Fruit fly (Drosophila melanogaster) whole organism, embryonic: ENCODE data around the gene Gs1l.

ENCODE experiments used
- Atf3 ChIP-seq: fragments of 200-800 bp; sonication (Bioruptor generic); optimal IDR thresholded peaks from 3 replicates; lab custom pipeline; 2016; ENCODE audit warnings: missing biosample characterization, missing genetic modification characterization
- CG10431 ChIP-seq: fragments of 200-800 bp; sonication (Bioruptor generic); optimal IDR thresholded peaks from 3 replicates; lab custom pipeline; 2018; ENCODE audit warnings: missing biosample characterization, mild to moderate bottlenecking, missing genetic modification characterization
- CG11560 ChIP-seq: fragments of 200-800 bp; sonication (Bioruptor generic); IDR thresholded peaks from 3 replicates; pipeline ENCODE4 v1.3.6; 2022; ENCODE audit warnings: missing biosample characterization, missing genetic modification characterization
- CG12104 ChIP-seq: fragments of 200-800 bp; sonication (Bioruptor generic); optimal IDR thresholded peaks from 3 replicates; lab custom pipeline; 2016; ENCODE audit warnings: missing biosample characterization, missing genetic modification characterization
- CG14965 ChIP-seq: fragments of 200-800 bp; sonication (Bioruptor generic); optimal IDR thresholded peaks from 2 replicates; lab custom pipeline; 2016; ENCODE audit warnings: missing biosample characterization, missing genetic modification characterization, borderline replicate concordance
- CG15269 ChIP-seq: fragments of 200-800 bp; sonication (Bioruptor generic); optimal IDR thresholded peaks from 2 replicates; lab custom pipeline; 2018; ENCODE audit warnings: missing biosample characterization, mild to moderate bottlenecking, missing genetic modification characterization, moderate library complexity
- CG1647 ChIP-seq: fragments of 200-800 bp; sonication (Bioruptor generic); optimal IDR thresholded peaks from 3 replicates; lab custom pipeline; 2016; ENCODE audit warnings: missing biosample characterization, missing genetic modification characterization
- CG17802 ChIP-seq: fragments of 200-800 bp; sonication (Bioruptor generic); optimal IDR thresholded peaks from 2 replicates; lab custom pipeline; 2018; ENCODE audit warnings: missing biosample characterization, mild to moderate bottlenecking, missing genetic modification characterization, moderate library complexity
- CG17912 ChIP-seq: fragments of 200-800 bp; sonication (Bioruptor generic); optimal IDR thresholded peaks from 2 replicates; lab custom pipeline; 2018; ENCODE audit warnings: missing biosample characterization, mild to moderate bottlenecking, missing genetic modification characterization
- CG2120 ChIP-seq: fragments of 200-800 bp; sonication (Bioruptor generic); optimal IDR thresholded peaks from 3 replicates; lab custom pipeline; 2016; ENCODE audit warnings: missing biosample characterization, missing genetic modification characterization
- CG2889 ChIP-seq: fragments of 200-800 bp; sonication (Bioruptor generic); IDR thresholded peaks from 3 replicates; pipeline ENCODE4 v1.3.6; 2022; ENCODE audit warnings: missing biosample characterization, missing genetic modification characterization
- CG31388 ChIP-seq: fragments of 200-800 bp; sonication (Bioruptor generic); optimal IDR thresholded peaks from 2 replicates; lab custom pipeline; 2016; ENCODE audit warnings: missing biosample characterization, missing genetic modification characterization
- CG4328 ChIP-seq: fragments of 200-800 bp; sonication (Bioruptor generic); optimal IDR thresholded peaks from 3 replicates; lab custom pipeline; 2017; ENCODE audit warnings: missing biosample characterization, missing genetic modification reagents, missing genetic modification characterization
- CG4854 ChIP-seq: fragments of 200-800 bp; sonication (Bioruptor generic); optimal IDR thresholded peaks from 2 replicates; lab custom pipeline; 2016; ENCODE audit warnings: missing biosample characterization, missing genetic modification characterization, inconsistent platforms
- CG6854 ChIP-seq: fragments of 200-800 bp; sonication (Bioruptor generic); optimal IDR thresholded peaks from 3 replicates; lab custom pipeline; 2017; ENCODE audit warnings: missing biosample characterization, mild to moderate bottlenecking, missing genetic modification characterization
- CG8290 ChIP-seq, 3 experiments: fragments of 200-800 bp; sonication (Bioruptor generic); optimal IDR thresholded peaks; 2 replicates each; lab custom pipeline; 2016 to 2019; ENCODE audit warnings: missing biosample characterization in 3 of 3, missing genetic modification characterization in 3 of 3, mild to moderate bottlenecking in 2 of 3, moderate library complexity in 1 of 3
- CG8765 ChIP-seq: fragments of 200-800 bp; sonication (Bioruptor generic); IDR thresholded peaks from 2 replicates; pipeline ENCODE4 v1.3.6; 2022; ENCODE audit warnings: missing biosample characterization, missing genetic modification characterization
- CG9437 ChIP-seq: fragments of 200-800 bp; sonication (Bioruptor generic); optimal IDR thresholded peaks from 2 replicates; lab custom pipeline; 2018; ENCODE audit warnings: missing biosample characterization, mild to moderate bottlenecking, missing genetic modification characterization
- D ChIP-seq, 2 experiments: fragments of 200-800 bp in 1 of 2; fragments of >200 bp in 1 of 2; sonication (Bioruptor generic) in 1 of 2; optimal IDR thresholded peaks; 2 replicates in 1 of 2; 3 replicates in 1 of 2; lab custom pipeline; 2017; ENCODE audit warnings: mild to moderate bottlenecking in 1 of 2, missing biosample characterization in 1 of 2, missing genetic modification characterization in 1 of 2, missing genetic modification reagents in 1 of 2
- Dll ChIP-seq: fragments of 200-800 bp; sonication (Bioruptor generic); IDR thresholded peaks from 4 replicates; pipeline ENCODE4 v1.3.6; 2022; ENCODE audit warnings: missing biosample characterization, missing genetic modification characterization; ENCODE audit not compliant: partially characterized antibody
- Doc3 ChIP-seq: fragments of 200-800 bp; sonication (Bioruptor generic); IDR thresholded peaks from 3 replicates; pipeline ENCODE4 v1.3.6; 2022; ENCODE audit warnings: missing biosample characterization, missing genetic modification characterization; ENCODE audit not compliant: partially characterized antibody
- H15 ChIP-seq: fragments of 200-800 bp; sonication (Bioruptor generic); IDR thresholded peaks from 3 replicates; pipeline ENCODE4 v1.3.6; 2022; ENCODE audit warnings: missing biosample characterization, missing genetic modification characterization
- Hr39 ChIP-seq: fragments of >200 bp; optimal IDR thresholded peaks from 2 replicates; lab custom pipeline; 2017
- MESR4 ChIP-seq: fragments of 200-800 bp; sonication (Bioruptor generic); optimal IDR thresholded peaks from 2 replicates; lab custom pipeline; 2018; ENCODE audit warnings: missing biosample characterization, mild to moderate bottlenecking, missing genetic modification characterization, moderate library complexity
- Mad ChIP-seq: fragments of 200-800 bp; sonication (Bioruptor generic); optimal IDR thresholded peaks from 2 replicates; lab custom pipeline; 2016; ENCODE audit warnings: missing biosample characterization, missing genetic modification characterization
- Max ChIP-seq: fragments of 200-800 bp; sonication (Bioruptor generic); optimal IDR thresholded peaks from 2 replicates; lab custom pipeline; 2016; ENCODE audit warnings: missing biosample characterization, mild to moderate bottlenecking, missing genetic modification characterization
- Oaz ChIP-seq: fragments of 200-800 bp; sonication (Bioruptor generic); IDR thresholded peaks from 2 replicates; pipeline ENCODE4 v1.3.6; 2022; ENCODE audit warnings: missing biosample characterization, missing genetic modification characterization
- Sry-δ ChIP-seq: fragments of 200-800 bp; sonication (Bioruptor generic); optimal IDR thresholded peaks from 2 replicates; lab custom pipeline; 2016; ENCODE audit warnings: missing biosample characterization, missing genetic modification characterization
- bab2 ChIP-seq: fragments of 200-800 bp; sonication (Bioruptor generic); optimal IDR thresholded peaks from 2 replicates; lab custom pipeline; 2016; ENCODE audit warnings: missing biosample characterization, missing genetic modification characterization
- cato ChIP-seq: fragments of 200-800 bp; sonication (Bioruptor generic); optimal IDR thresholded peaks from 2 replicates; lab custom pipeline; 2016; ENCODE audit warnings: missing biosample characterization, missing genetic modification characterization, borderline replicate concordance
- crol ChIP-seq: fragments of 200-800 bp; sonication (Bioruptor generic); IDR thresholded peaks from 2 replicates; pipeline ENCODE4 v1.3.6; 2022; ENCODE audit warnings: missing biosample characterization, missing genetic modification characterization
- dmrt11E ChIP-seq: fragments of 200-800 bp; sonication (Bioruptor generic); optimal IDR thresholded peaks from 3 replicates; lab custom pipeline; 2018; ENCODE audit warnings: missing biosample characterization, mild to moderate bottlenecking, missing genetic modification characterization, moderate library complexity
- en ChIP-seq: fragments of 200-800 bp; sonication (Bioruptor generic); optimal IDR thresholded peaks from 2 replicates; lab custom pipeline; 2016; ENCODE audit warnings: missing biosample characterization, missing genetic modification characterization
- grau ChIP-seq: fragments of 200-800 bp; optimal IDR thresholded peaks from 3 replicates; lab custom pipeline; 2019; ENCODE audit warnings: missing biosample characterization, mild to moderate bottlenecking, missing genetic modification characterization, moderate library complexity
- insv ChIP-seq, 2 experiments: fragments of 200-800 bp; sonication (Bioruptor generic); optimal IDR thresholded peaks; 3 replicates each; lab custom pipeline; 2016 to 2018; ENCODE audit warnings: missing biosample characterization in 2 of 2, missing genetic modification characterization in 2 of 2
- ken ChIP-seq: fragments of 200-800 bp; sonication (Bioruptor generic); IDR thresholded peaks from 3 replicates; pipeline ENCODE4 v1.3.6; 2022; ENCODE audit warnings: missing biosample characterization, missing genetic modification characterization
- kni ChIP-seq: fragments of 200-800 bp; sonication (Bioruptor generic); optimal IDR thresholded peaks from 3 replicates; lab custom pipeline; 2017; ENCODE audit warnings: mild to moderate bottlenecking, missing biosample characterization, missing genetic modification reagents, missing genetic modification characterization
- lab ChIP-seq: fragments of 200-800 bp; sonication (Bioruptor generic); optimal IDR thresholded peaks from 3 replicates; lab custom pipeline; 2017; ENCODE audit warnings: missing biosample characterization, missing genetic modification characterization, mild to moderate bottlenecking, moderate library complexity, missing genetic modification reagents
- pros ChIP-seq: fragments of 200-800 bp; sonication (Bioruptor generic); optimal IDR thresholded peaks from 3 replicates; lab custom pipeline; 2019; ENCODE audit warnings: missing biosample characterization, mild to moderate bottlenecking, missing genetic modification characterization, moderate library complexity
- shn ChIP-seq: fragments of 200-800 bp; sonication (Bioruptor generic); optimal IDR thresholded peaks from 3 replicates; lab custom pipeline; 2016; ENCODE audit warnings: missing biosample characterization, missing genetic modification characterization
- so ChIP-seq: fragments of 200-800 bp; sonication (Bioruptor generic); IDR thresholded peaks from 3 replicates; pipeline ENCODE4 v1.3.6; 2022; ENCODE audit warnings: missing biosample characterization, missing genetic modification characterization
- sug ChIP-seq: fragments of 200-800 bp; optimal IDR thresholded peaks from 2 replicates; lab custom pipeline; 2019; ENCODE audit warnings: missing biosample characterization, mild to moderate bottlenecking, missing genetic modification characterization, moderate library complexity
- tup ChIP-seq: fragments of 200-800 bp; sonication (Bioruptor generic); optimal IDR thresholded peaks from 2 replicates; lab custom pipeline; 2016; ENCODE audit warnings: missing biosample characterization, mild to moderate bottlenecking, missing genetic modification characterization, moderate library complexity
- twi ChIP-seq: fragments of 200-800 bp; optimal IDR thresholded peaks from 2 replicates; lab custom pipeline; 2019; ENCODE audit warnings: missing biosample characterization, mild to moderate bottlenecking, missing genetic modification characterization, moderate library complexity
- unpg ChIP-seq: fragments of 200-800 bp; sonication (Bioruptor generic); optimal IDR thresholded peaks from 3 replicates; lab custom pipeline; 2018; ENCODE audit warnings: missing biosample characterization, mild to moderate bottlenecking, missing genetic modification characterization, moderate library complexity
- zf30C ChIP-seq: fragments of 200-800 bp; sonication (Bioruptor generic); optimal IDR thresholded peaks from 3 replicates; lab custom pipeline; 2018; ENCODE audit warnings: missing biosample characterization, mild to moderate bottlenecking, missing genetic modification characterization

The Gs1l gene

DNA sequence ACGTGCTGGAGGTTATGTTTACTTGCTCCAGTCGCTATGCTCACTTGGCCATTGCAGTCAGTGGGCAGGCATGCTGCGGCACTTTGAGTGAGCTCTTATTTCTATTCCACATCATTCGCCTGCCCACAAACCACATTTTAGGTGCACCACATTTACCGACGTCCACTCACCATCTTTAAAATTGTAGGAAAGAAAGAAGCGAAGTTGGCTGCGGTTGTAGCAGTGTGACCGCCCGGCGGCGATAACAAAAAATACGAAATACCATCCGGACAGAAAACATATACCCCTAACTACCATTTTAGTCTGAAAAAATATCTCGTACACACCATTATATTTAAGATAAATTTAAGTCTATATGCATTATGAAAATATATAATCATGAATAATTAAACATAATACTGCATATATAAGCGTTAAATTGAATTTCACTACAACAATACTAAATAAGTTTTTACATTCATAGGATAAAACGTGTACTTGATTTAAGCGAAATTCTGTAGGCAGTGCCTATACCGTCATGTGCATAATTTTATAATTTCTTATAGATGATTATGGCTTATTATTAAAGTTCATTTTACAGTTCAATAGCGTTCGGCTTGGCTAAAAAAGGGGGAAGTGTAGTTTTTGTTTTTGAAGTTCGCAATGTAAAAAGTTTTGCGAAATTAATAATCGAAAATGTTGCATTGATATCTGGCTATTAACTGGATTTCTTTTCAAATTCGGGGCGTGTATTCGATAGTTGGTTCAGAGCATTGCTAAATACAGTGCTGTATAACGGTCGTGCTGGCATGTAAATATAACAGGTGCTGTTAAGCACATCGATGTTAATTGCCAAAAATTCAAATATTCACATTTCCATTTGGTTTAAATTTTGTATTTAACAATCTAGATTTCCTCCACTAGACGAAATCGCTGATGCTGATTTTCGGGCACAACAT is 1.8 kb upstream of the Gs1l start, which contains the start of gene RpL27A (continued):
- peak; percentile 64; the same call in 2 of the 3 replicates for TF ChIP-seq so
- 0 out of 3 replicates have a peak, but pooled peaks have one; percentile 52 for TF ChIP-seq CG2889
- TF ChIP-seq grau, result peak; percentile 73
- TF ChIP-seq sug (tag; lab: Kevin White, UChicago), result peak; percentile 76
- peak; percentile 51 for TF ChIP-seq Atf3 (GFP tag; lab: Kevin White, UChicago)
- TF ChIP-seq lab, result peak; percentile 93
- TF ChIP-seq en (GFP tag; lab: Kevin White, UChicago), result peak; percentile 42
- peak; percentile 61 for TF ChIP-seq CG4854 (GFP tag; lab: Kevin White, UChicago)
- no peak for TF ChIP-seq CG14965 (GFP tag; lab: Kevin White, UChicago)
- TF ChIP-seq CG6854 (GFP tag; lab: Kevin White, UChicago), result peak; percentile 75
- peak; percentile 53 for TF ChIP-seq zf30C (GFP tag; lab: Kevin White, UChicago)
- TF ChIP-seq crol (GFP tag; lab: Robert Waterston, UW), result peak; percentile 48; the same call in 1 of the 2 replicates
- TF ChIP-seq Max, result peak; percentile 75
- TF ChIP-seq MESR4, result peak; percentile 100
- peak; percentile 64 for TF ChIP-seq shn
- TF ChIP-seq ken (GFP tag; lab: Robert Waterston, UW), result peak; percentile 84

DNA sequence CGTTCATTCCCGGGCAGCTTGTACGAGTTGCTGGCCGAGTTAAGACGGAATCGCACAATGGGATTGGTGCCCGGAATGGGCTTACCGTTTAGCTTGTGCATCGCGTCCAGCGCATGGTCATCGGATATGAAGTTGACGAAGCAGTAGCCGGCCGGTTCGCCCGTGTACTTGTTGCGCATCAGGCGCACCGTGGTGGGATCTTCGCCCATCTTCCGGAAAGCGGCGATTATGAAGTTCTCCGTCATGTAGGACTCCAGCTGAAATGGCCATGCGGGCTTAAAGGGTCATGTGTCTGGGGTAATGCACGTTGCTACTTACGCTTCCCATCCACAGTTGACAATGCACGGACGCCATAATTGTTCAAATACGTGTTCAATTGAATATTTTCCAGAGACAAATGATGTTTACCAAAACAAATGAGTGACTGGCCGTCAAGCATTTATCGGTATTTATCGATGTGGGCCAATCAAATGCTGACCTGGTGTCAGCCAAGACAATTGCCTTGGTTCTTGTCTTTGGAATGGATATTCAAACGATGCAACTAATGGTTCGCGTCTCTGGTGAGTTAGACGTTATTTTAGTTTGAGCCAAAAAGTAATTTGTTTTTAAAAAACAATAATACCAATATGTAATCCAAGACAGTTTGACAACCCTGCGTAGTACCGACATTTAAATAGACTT is 2.5 kb downstream of the Gs1l start, which contains the start of the genes Secp43 and ND-B8:
Secp43 (minus strand) TSS at position 445 of the 681 bp plus-strand sequence.
ND-B8 (plus strand) TSS at position 618 of the 681 bp plus-strand sequence.
- TF ChIP-seq CG31388 (GFP tag; lab: Kevin White, UChicago) (no peak), CG8290 (GFP tag; optimal IDR thresholded peaks at IDR 0.05; lab: Kevin White, UChicago) (peak; percentile 56), CG8290 (tag; optimal IDR thresholded peaks at IDR 0.05; lab: Kevin White, UChicago) (peak in 1 of 2 experiments; percentile 71), cato (GFP tag; lab: Kevin White, UChicago) (no peak), CG10431 (GFP tag; lab: Kevin White, UChicago) (no peak), Sry-δ (GFP tag; lab: Kevin White, UChicago) (peak; percentile 82), CG11560 (tag; lab: Robert Waterston, UW) (peak; percentile 90), CG9437 (GFP tag; lab: Kevin White, UChicago) (peak; percentile 2), H15 (GFP tag; lab: Robert Waterston, UW) (no peak), CG2120 (GFP tag; lab: Kevin White, UChicago) (peak; percentile 12), pros (GFP tag; lab: Kevin White, UChicago) (no peak), twi (tag; lab: Kevin White, UChicago) (no peak), CG17802 (no peak), dmrt11E (tag; lab: Kevin White, UChicago) (no peak), kni (no peak), D (optimal IDR thresholded peaks at IDR 0.05; lab: Kevin White, UChicago) (no peak), D (GFP tag; optimal IDR thresholded peaks at IDR 0.05; lab: Kevin White, UChicago) (no peak), insv (GFP tag; optimal IDR thresholded peaks at IDR 0.05; lab: Kevin White, UChicago) (peak in 1 of 2 experiments; percentile 18), CG17912 (GFP tag; lab: Kevin White, UChicago) (peak; percentile 11), Doc3 (GFP tag; lab: Robert Waterston, UW) (peak; percentile 71), CG15269 (tag; lab: Kevin White, UChicago) (no peak), CG12104 (GFP tag; lab: Kevin White, UChicago) (no peak), Oaz (GFP tag; lab: Robert Waterston, UW) (no peak), CG4328 (no peak), tup (GFP tag; lab: Kevin White, UChicago) (no peak), CG4854 (GFP tag; lab: Kevin White, UChicago) (no peak), Hr39 (lab: Kevin White, UChicago) (no peak), Dll (GFP tag; lab: Robert Waterston, UW) (peak; percentile 77), unpg (GFP tag; lab: Kevin White, UChicago) (no peak), bab2 (GFP tag; lab: Kevin White, UChicago) (no peak), CG1647 (GFP tag; lab: Kevin White, UChicago) (no peak), CG8765 (GFP tag; lab: Robert Waterston, UW) (no peak), Mad (no peak), ken (GFP tag; lab: Robert Waterston, UW) (no peak)
